Fruit fly (Drosophila melanogaster): ENCODE data around the gene CG13003.

- no peak for TF ChIP-seq CG2712 (tag; optimal IDR thresholded peaks at IDR 0.05)
- TF ChIP-seq Rx (GFP tag; IDR thresholded peaks at IDR 0.05), result no peak
Observed at dm6 chrX:16897087-16897486, 20.7 kb upstream of the CG13003 start, which contains the start of gene CG33252.
